Worm (Caenorhabditis elegans) whole organism, mixed stage, embryonic: ENCODE data around the gene vps-41.

Source experiments
- ces-1 ChIP-seq: fragments of 150-350 bp; optimal IDR thresholded peaks from 2 replicates; lab custom pipeline; 2014; ENCODE audit warnings: missing biosample characterization, missing genetic modification reagents, missing genetic modification characterization
- elt-1 ChIP-seq: sonication (generic microtip); optimal IDR thresholded peaks from 2 replicates; lab custom pipeline; 2017; ENCODE audit warnings: missing genetic modification characterization, mild to moderate bottlenecking, missing compliant biosample characterization, antibody characterized with exemption, moderate library complexity, borderline replicate concordance; ENCODE audit not compliant: insufficient read depth
- lin-13 ChIP-seq: fragments of 150-350 bp; optimal IDR thresholded peaks from 2 replicates; lab custom pipeline; 2014; ENCODE audit warnings: missing biosample characterization, missing genetic modification characterization
- nhr-12 ChIP-seq: fragments of 150-350 bp; optimal IDR thresholded peaks from 2 replicates; lab custom pipeline; 2014; ENCODE audit warnings: missing biosample characterization, missing genetic modification characterization
- sem-2 ChIP-seq: fragments of 200-800 bp; sonication (Bioruptor generic); optimal IDR thresholded peaks from 2 replicates; lab custom pipeline; 2018; ENCODE audit warnings: mild to moderate bottlenecking, missing genetic modification characterization, missing compliant biosample characterization
- unc-62 ChIP-seq: fragments of 150-350 bp; optimal IDR thresholded peaks from 2 replicates; lab custom pipeline; 2014; ENCODE audit warnings: missing biosample characterization, missing genetic modification reagents, missing genetic modification characterization
- ztf-11 ChIP-seq: fragments of 150-350 bp; optimal IDR thresholded peaks from 2 replicates; lab custom pipeline; 2014; ENCODE audit warnings: missing biosample characterization, missing genetic modification characterization

- TF ChIP-seq ztf-11 (no peak), elt-1 (tag; lab: Kevin White, UChicago) (no peak), lin-13 (tag; lab: Kevin White, UChicago) (no peak), sem-2 (GFP tag; lab: Kevin White, UChicago) (no peak), ces-1 (no peak), nhr-12 (no peak), unc-62 (GFP tag; lab: Kevin White, UChicago) (no peak)
Measured at ce11 chrX:5330765-5331164, 47.1 kb downstream of the vps-41 start.
